Worm (Caenorhabditis elegans) whole organism, young adult: ENCODE measurements around the gene fbxa-143.

Source experiments
- B0019.2 ChIP-seq: fragments of 200-800 bp; sonication (Bioruptor generic); conservative IDR thresholded peaks from 2 replicates; pipeline ENCODE4 v1.3.6; 2022; ENCODE audit warnings: missing genetic modification reagents, missing genetic modification characterization, missing compliant biosample characterization
- C06A6.2 ChIP-seq: fragments of 200-800 bp; sonication (Bioruptor generic); conservative IDR thresholded peaks from 2 replicates; pipeline ENCODE4 v1.3.6; 2022; ENCODE audit warnings: missing genetic modification characterization, missing compliant biosample characterization
- F37B4.10 ChIP-seq: fragments of 200-800 bp; sonication (Bioruptor generic); IDR thresholded peaks from 2 replicates; pipeline ENCODE4 v1.3.6; 2022; ENCODE audit warnings: missing genetic modification characterization, missing compliant biosample characterization
- F49E8.2 ChIP-seq: sonication (generic microtip); optimal IDR thresholded peaks from 3 replicates; lab custom pipeline; 2017; ENCODE audit warnings: missing genetic modification characterization, mild to moderate bottlenecking, missing compliant biosample characterization, antibody characterized with exemption, moderate library complexity; ENCODE audit not compliant: insufficient read depth
- F57C9.4 ChIP-seq: sonication (generic microtip); optimal IDR thresholded peaks from 2 replicates; lab custom pipeline; 2017; ENCODE audit warnings: mild to moderate bottlenecking, missing genetic modification characterization, missing compliant biosample characterization
- Y53F4B.3 ChIP-seq: fragments of 200-800 bp; sonication (Bioruptor generic); IDR thresholded peaks from 2 replicates; pipeline ENCODE4 v1.3.6; 2022; ENCODE audit warnings: missing genetic modification reagents, missing genetic modification characterization, missing compliant biosample characterization
- Y56A3A.18 ChIP-seq: fragments of 200-800 bp; sonication (Bioruptor generic); IDR thresholded peaks from 2 replicates; pipeline ENCODE4 v1.3.6; 2022; ENCODE audit warnings: missing genetic modification reagents, missing genetic modification characterization, missing compliant biosample characterization
- Y79H2A.3 ChIP-seq: fragments of 200-800 bp; sonication (Bioruptor generic); conservative IDR thresholded peaks from 2 replicates; pipeline ENCODE4 v1.3.6; 2022; ENCODE audit warnings: missing genetic modification reagents, missing genetic modification characterization, missing compliant biosample characterization
- ZK185.1 ChIP-seq: sonication (generic microtip); optimal IDR thresholded peaks from 2 replicates; lab custom pipeline; 2016; ENCODE audit warnings: mild to moderate bottlenecking, missing genetic modification characterization, missing compliant biosample characterization; ENCODE audit not compliant: poor library complexity, severe bottlenecking
- athp-1 ChIP-seq: sonication (generic microtip); optimal IDR thresholded peaks from 2 replicates; lab custom pipeline; 2017; ENCODE audit warnings: mild to moderate bottlenecking, missing genetic modification characterization, missing compliant biosample characterization
- attf-3 ChIP-seq: fragments of 200-800 bp; sonication (Bioruptor generic); conservative IDR thresholded peaks from 2 replicates; pipeline ENCODE4 v1.3.6; 2022; ENCODE audit warnings: missing genetic modification reagents, missing genetic modification characterization, missing compliant biosample characterization
- cebp-1 ChIP-seq, 2 experiments: fragments of 200-800 bp in 1 of 2; sonication (Bioruptor generic) in 1 of 2; sonication (generic microtip) in 1 of 2; IDR thresholded peaks in 1 of 2; optimal IDR thresholded peaks in 1 of 2; 2 replicates each; pipeline versions ENCODE4 v1.3.6 to Lab custom; 2017 to 2022; ENCODE audit warnings: missing compliant biosample characterization in 2 of 2, missing genetic modification characterization in 2 of 2, mild to moderate bottlenecking in 1 of 2, missing genetic modification reagents in 1 of 2, moderate library complexity in 1 of 2
- ceh-27 ChIP-seq: fragments of 200-800 bp; sonication (Bioruptor generic); optimal IDR thresholded peaks from 2 replicates; lab custom pipeline; 2018; ENCODE audit warnings: mild to moderate bottlenecking, missing genetic modification characterization, moderate library complexity, missing compliant biosample characterization
- ceh-40 ChIP-seq: fragments of 200-800 bp; sonication (Bioruptor generic); IDR thresholded peaks from 2 replicates; pipeline ENCODE4 v1.3.6; 2022; ENCODE audit warnings: missing genetic modification characterization, missing compliant biosample characterization
- ceh-58 ChIP-seq: fragments of 200-800 bp; sonication (Bioruptor generic); IDR thresholded peaks from 2 replicates; pipeline ENCODE4 v1.3.6; 2022; ENCODE audit warnings: missing genetic modification characterization, missing compliant biosample characterization
- ceh-91 ChIP-seq: fragments of 200-800 bp; sonication (Bioruptor generic); IDR thresholded peaks from 2 replicates; pipeline ENCODE4 v1.3.6; 2022; ENCODE audit warnings: missing genetic modification reagents, missing genetic modification characterization, missing compliant biosample characterization
- dpl-1 ChIP-seq: fragments of 150-350 bp; optimal IDR thresholded peaks from 2 replicates; lab custom pipeline; 2014; ENCODE audit warnings: missing biosample characterization, missing genetic modification reagents, missing genetic modification characterization
- egl-44 ChIP-seq: fragments of 200-800 bp; sonication (Bioruptor generic); IDR thresholded peaks from 2 replicates; pipeline ENCODE4 v1.3.6; 2022; ENCODE audit warnings: missing genetic modification reagents, missing genetic modification characterization, missing compliant biosample characterization
- him-1 ChIP-seq: sonication (generic microtip); optimal IDR thresholded peaks from 2 replicates; lab custom pipeline; 2016; ENCODE audit warnings: missing genotype, missing genetic modification reagents, missing genetic modification characterization, missing compliant biosample characterization
- lag-1 ChIP-seq: fragments of 200-800 bp; sonication (Bioruptor generic); IDR thresholded peaks from 2 replicates; pipeline ENCODE4 v1.3.6; 2022; ENCODE audit warnings: missing genetic modification reagents, missing genetic modification characterization, missing compliant biosample characterization
- let-607 ChIP-seq, 2 experiments: fragments of 200-800 bp in 1 of 2; sonication (Bioruptor generic) in 1 of 2; sonication (generic microtip) in 1 of 2; optimal IDR thresholded peaks; 2 replicates each; lab custom pipeline; 2016 to 2018; ENCODE audit warnings: mild to moderate bottlenecking in 2 of 2, missing compliant biosample characterization in 2 of 2, missing genetic modification characterization in 2 of 2, moderate library complexity in 2 of 2, missing genotype in 1 of 2
- lin-35 ChIP-seq, 3 experiments: fragments of 150-350 bp in 2 of 3; sonication (generic microtip) in 1 of 3; optimal IDR thresholded peaks; 2 replicates each; lab custom pipeline; 2014 to 2018; ENCODE audit warnings: missing biosample characterization in 3 of 3, missing genetic modification characterization in 3 of 3, missing genetic modification reagents in 3 of 3
- madf-3 ChIP-seq: fragments of 200-800 bp; sonication (Bioruptor generic); IDR thresholded peaks from 2 replicates; pipeline ENCODE4 v1.3.6; 2022; ENCODE audit warnings: missing genetic modification reagents, missing genetic modification characterization, missing compliant biosample characterization
- mcd-1 ChIP-seq: fragments of 200-800 bp; sonication (Bioruptor generic); IDR thresholded peaks from 2 replicates; pipeline ENCODE4 v1.3.6; 2022; ENCODE audit warnings: missing genetic modification reagents, missing genetic modification characterization, missing compliant biosample characterization
- mes-4 ChIP-seq: sonication (generic microtip); optimal IDR thresholded peaks from 2 replicates; lab custom pipeline; 2016; ENCODE audit warnings: missing genotype, missing genetic modification characterization, missing compliant biosample characterization
- nfya-1 ChIP-seq: sonication (generic microtip); optimal IDR thresholded peaks from 2 replicates; lab custom pipeline; 2017; ENCODE audit warnings: antibody characterized with exemption, missing compliant biosample characterization, missing genetic modification characterization, borderline replicate concordance; ENCODE audit not compliant: insufficient read depth
- repo-1 ChIP-seq: sonication (generic microtip); optimal IDR thresholded peaks from 2 replicates; lab custom pipeline; 2017; ENCODE audit warnings: mild to moderate bottlenecking, missing genetic modification characterization, missing compliant biosample characterization
- sdz-38 ChIP-seq: sonication (generic microtip); optimal IDR thresholded peaks from 2 replicates; lab custom pipeline; 2016; ENCODE audit warnings: missing genotype, missing genetic modification characterization, missing compliant biosample characterization
- sea-2 ChIP-seq: fragments of 200-800 bp; sonication (Bioruptor generic); IDR thresholded peaks from 2 replicates; pipeline ENCODE4 v1.3.6; 2022; ENCODE audit warnings: missing genetic modification characterization, missing compliant biosample characterization
- snpc-1.3 ChIP-seq: sonication (generic microtip); optimal IDR thresholded peaks from 2 replicates; lab custom pipeline; 2017; ENCODE audit warnings: missing genetic modification characterization, mild to moderate bottlenecking, missing compliant biosample characterization, antibody characterized with exemption, moderate library complexity, missing genotype, missing genetic modification reagents; ENCODE audit not compliant: insufficient read depth
- unc-130 ChIP-seq: sonication (generic microtip); optimal IDR thresholded peaks from 2 replicates; lab custom pipeline; 2016; ENCODE audit warnings: missing genetic modification reagents, missing genetic modification characterization, missing compliant biosample characterization
- zfh-2 ChIP-seq: fragments of 200-800 bp; sonication (Bioruptor generic); conservative IDR thresholded peaks from 2 replicates; pipeline ENCODE4 v1.3.6; 2022; ENCODE audit warnings: missing genetic modification reagents, missing genetic modification characterization, missing compliant biosample characterization
- zim-3 ChIP-seq: sonication (generic microtip); optimal IDR thresholded peaks from 2 replicates; lab custom pipeline; 2017; ENCODE audit warnings: mild to moderate bottlenecking, missing genetic modification characterization, moderate library complexity, missing compliant biosample characterization

The fbxa-143 gene

ce11 chrV:16137043-16137442 lies 9.7 kb upstream of the fbxa-143 start, which contains the start of gene F44G3.7:
Gene F44G3.7, minus strand, starts transcription at chrV:16137143.
- TF ChIP-seq zim-3 (tag; lab: Kevin White, UChicago): no peak
- TF ChIP-seq athp-1 (tag; lab: Kevin White, UChicago): no peak
- TF ChIP-seq ceh-27 (GFP tag; lab: Kevin White, UChicago): no peak
- no peak for TF ChIP-seq let-607 (tag; optimal IDR thresholded peaks at IDR 0.05; lab: Kevin White, UChicago)
- no peak for TF ChIP-seq Y53F4B.3 (GFP tag; lab: Robert Waterston, UW)
- no peak for TF ChIP-seq mcd-1 (GFP tag; lab: Robert Waterston, UW)
- no peak for TF ChIP-seq nfya-1 (tag; lab: Kevin White, UChicago)
- no peak for TF ChIP-seq repo-1 (tag; lab: Kevin White, UChicago)
- TF ChIP-seq, all 124 proteins: peak for 0

ce11 chrV:16132705-16133104 lies 5.4 kb upstream of the fbxa-143 start, which contains the start of gene fbxa-144:
Gene fbxa-144, minus strand, starts transcription at chrV:16132805.
- TF ChIP-seq madf-3 (GFP tag; lab: Robert Waterston, UW) (no peak), unc-130 (GFP tag; lab: Kevin White, UChicago) (no peak), egl-44 (GFP tag; lab: Robert Waterston, UW) (no peak), Y79H2A.3 (GFP tag; lab: Robert Waterston, UW) (no peak), lag-1 (GFP tag; lab: Robert Waterston, UW) (no peak), zfh-2 (GFP tag; lab: Robert Waterston, UW) (no peak), ceh-40 (GFP tag; lab: Robert Waterston, UW) (no peak), dpl-1 (GFP tag; lab: Kevin White, UChicago) (no peak), let-607 (tag; optimal IDR thresholded peaks at IDR 0.05; lab: Kevin White, UChicago) (no peak), ceh-91 (no peak), C06A6.2 (no peak), ceh-27 (GFP tag; lab: Kevin White, UChicago) (no peak), sdz-38 (tag; lab: Kevin White, UChicago) (no peak), snpc-1.3 (tag; lab: Kevin White, UChicago) (no peak), mes-4 (tag; lab: Kevin White, UChicago) (no peak)

ce11 chrV:16132215-16132614 lies 4.9 kb upstream of the fbxa-143 start:
- no peak for TF ChIP-seq F57C9.4 (tag; lab: Kevin White, UChicago)
- TF ChIP-seq B0019.2 (GFP tag; lab: Robert Waterston, UW): no peak
- no peak for TF ChIP-seq Y56A3A.18 (GFP tag; lab: Robert Waterston, UW)
- no peak for TF ChIP-seq unc-130 (GFP tag; lab: Kevin White, UChicago)
- peak; percentile 76; the same call in 1 of the 2 replicates for TF ChIP-seq cebp-1 (GFP tag; IDR thresholded peaks at IDR 0.05; lab: Robert Waterston, UW)
- TF ChIP-seq cebp-1 (tag; optimal IDR thresholded peaks at IDR 0.05; lab: Kevin White, UChicago): peak; percentile 95
- no peak for TF ChIP-seq mcd-1 (GFP tag; lab: Robert Waterston, UW)
- no peak for TF ChIP-seq egl-44 (GFP tag; lab: Robert Waterston, UW)

- TF ChIP-seq attf-3 (no peak), F49E8.2 (tag; lab: Kevin White, UChicago) (no peak), ZK185.1 (tag; lab: Kevin White, UChicago) (no peak), F37B4.10 (GFP tag; lab: Robert Waterston, UW) (no peak), sea-2 (GFP tag; lab: Robert Waterston, UW) (no peak), lin-35 (GFP tag; optimal IDR thresholded peaks at IDR 0.05; lab: Kevin White, UChicago) (no peak), sdz-38 (tag; lab: Kevin White, UChicago) (no peak), zfh-2 (GFP tag; lab: Robert Waterston, UW) (no peak), ceh-58 (GFP tag; lab: Robert Waterston, UW) (no peak), him-1 (tag; lab: Kevin White, UChicago) (no peak)
These were observed 3.9 kb upstream of the fbxa-143 start, which contains the start of gene fbxa-142 for ce11 chrV:16131249-16131648. Gene fbxa-142, minus strand, starts transcription at chrV:16131349.
